Worm (Caenorhabditis elegans) whole organism, early embryonic: ENCODE data around the gene F21G4.5.

ENCODE experiments used
- B0310.2 ChIP-seq: sonication (generic microtip); optimal IDR thresholded peaks from 2 replicates; lab custom pipeline; 2016; ENCODE audit warnings: mild to moderate bottlenecking, missing genetic modification characterization, missing compliant biosample characterization
- F13C5.2 ChIP-seq: sonication (generic microtip); optimal IDR thresholded peaks from 2 replicates; lab custom pipeline; 2017; ENCODE audit warnings: mild to moderate bottlenecking, missing genetic modification characterization, inconsistent platforms, missing compliant biosample characterization
- aly-1 ChIP-seq: sonication (generic microtip); optimal IDR thresholded peaks from 2 replicates; lab custom pipeline; 2016; ENCODE audit warnings: missing genetic modification characterization, missing compliant biosample characterization
- ama-1 ChIP-seq: fragments of 150-350 bp; optimal IDR thresholded peaks from 2 replicates; lab custom pipeline; 2014
- ceh-36 ChIP-seq: sonication (generic microtip); optimal IDR thresholded peaks from 2 replicates; lab custom pipeline; 2016; ENCODE audit warnings: missing genetic modification characterization, inconsistent platforms, missing compliant biosample characterization
- ets-7 ChIP-seq: sonication (generic microtip); optimal IDR thresholded peaks from 2 replicates; lab custom pipeline; 2016; ENCODE audit warnings: missing genotype, missing genetic modification characterization, missing compliant biosample characterization
- flt-1 ChIP-seq: fragments of 200-800 bp; sonication (Bioruptor generic); IDR thresholded peaks from 2 replicates; pipeline ENCODE4 v1.3.6; 2022; ENCODE audit warnings: missing genetic modification characterization, missing compliant biosample characterization
- hmbx-1 ChIP-seq: sonication (generic microtip); optimal IDR thresholded peaks from 2 replicates; lab custom pipeline; 2016; ENCODE audit warnings: mild to moderate bottlenecking, missing genetic modification characterization, missing compliant biosample characterization
- hnd-1 ChIP-seq: sonication (generic microtip); optimal IDR thresholded peaks from 2 replicates; lab custom pipeline; 2016; ENCODE audit warnings: missing genetic modification characterization, missing compliant biosample characterization
- sea-1 ChIP-seq: fragments of 200-800 bp; sonication (Bioruptor generic); conservative IDR thresholded peaks from 2 replicates; pipeline ENCODE4 v1.3.6; 2022; ENCODE audit warnings: missing genetic modification characterization, missing compliant biosample characterization
- tbx-11 ChIP-seq: fragments of 200-800 bp; sonication (Bioruptor generic); IDR thresholded peaks from 2 replicates; pipeline ENCODE4 v1.3.6; 2022; ENCODE audit warnings: missing genetic modification characterization, missing compliant biosample characterization
- tbx-37 ChIP-seq: fragments of 200-800 bp; sonication (Bioruptor generic); conservative IDR thresholded peaks from 2 replicates; pipeline ENCODE4 v1.3.6; 2022; ENCODE audit warnings: missing genetic modification reagents, missing genetic modification characterization, missing compliant biosample characterization

- TF ChIP-seq ama-1 (lab: Kevin White, UChicago) (no peak), hnd-1 (tag; lab: Kevin White, UChicago) (no peak), B0310.2 (tag; lab: Kevin White, UChicago) (no peak), sea-1 (GFP tag; lab: Robert Waterston, UW) (no peak), F13C5.2 (tag; lab: Kevin White, UChicago) (no peak), ceh-36 (no peak), hmbx-1 (tag; lab: Kevin White, UChicago) (no peak), ets-7 (tag; lab: Kevin White, UChicago) (no peak), flt-1 (GFP tag; lab: Robert Waterston, UW) (no peak), tbx-37 (GFP tag; lab: Robert Waterston, UW) (no peak), tbx-11 (no peak), aly-1 (tag; lab: Kevin White, UChicago) (no peak)
These were observed 28.0 kb downstream of the F21G4.5 start for ce11 chrX:9934009-9934323.
